Worm (Caenorhabditis elegans) whole organism, L2 larva: ENCODE data around the gene F21G4.5.

ENCODE experiments used
- C34F6.9 ChIP-seq: fragments of 150-350 bp; optimal IDR thresholded peaks from 2 replicates; lab custom pipeline; 2014; ENCODE audit warnings: missing biosample characterization, missing genetic modification characterization
- F13H6.1 ChIP-seq: sonication (generic microtip); optimal IDR thresholded peaks from 2 replicates; lab custom pipeline; 2016; ENCODE audit warnings: missing genetic modification characterization, missing compliant biosample characterization
- R02D3.7 ChIP-seq: fragments of 150-350 bp; optimal IDR thresholded peaks from 2 replicates; lab custom pipeline; 2014; ENCODE audit warnings: missing biosample characterization, missing genetic modification characterization
- Y55F3AM.14 ChIP-seq: fragments of 200-800 bp; sonication (Bioruptor generic); optimal IDR thresholded peaks from 2 replicates; lab custom pipeline; 2018; ENCODE audit warnings: mild to moderate bottlenecking, missing genetic modification characterization, missing compliant biosample characterization
- ZK546.5 ChIP-seq: sonication (generic microtip); optimal IDR thresholded peaks from 2 replicates; lab custom pipeline; 2017; ENCODE audit warnings: missing biosample characterization, missing genetic modification characterization
- aly-2 ChIP-seq: fragments of 150-350 bp; optimal IDR thresholded peaks from 2 replicates; lab custom pipeline; 2014; ENCODE audit warnings: missing biosample characterization, missing genetic modification characterization
- ama-1 ChIP-seq: fragments of 150-350 bp; optimal IDR thresholded peaks from 2 replicates; lab custom pipeline; 2018; ENCODE audit warnings: inconsistent platforms
- blmp-1 ChIP-seq: sonication (generic microtip); optimal IDR thresholded peaks from 2 replicates; lab custom pipeline; 2017; ENCODE audit warnings: missing genetic modification characterization, mild to moderate bottlenecking, missing compliant biosample characterization, antibody characterized with exemption, moderate library complexity; ENCODE audit not compliant: insufficient read depth
- ceh-16 ChIP-seq: fragments of 150-350 bp; optimal IDR thresholded peaks from 2 replicates; lab custom pipeline; 2014; ENCODE audit warnings: missing biosample characterization, missing genetic modification characterization
- ceh-82 ChIP-seq: fragments of 150-350 bp; optimal IDR thresholded peaks from 2 replicates; lab custom pipeline; 2014; ENCODE audit warnings: missing biosample characterization, missing genetic modification characterization
- crh-2 ChIP-seq: sonication (generic microtip); optimal IDR thresholded peaks from 2 replicates; lab custom pipeline; 2017; ENCODE audit warnings: missing biosample characterization, missing genetic modification characterization
- dmd-4 ChIP-seq: sonication (generic microtip); optimal IDR thresholded peaks from 2 replicates; lab custom pipeline; 2017; ENCODE audit warnings: missing biosample characterization, missing genetic modification characterization
- egl-27 ChIP-seq: sonication (generic microtip); optimal IDR thresholded peaks from 3 replicates; lab custom pipeline; 2017; ENCODE audit warnings: missing biosample characterization, missing genetic modification reagents, missing genetic modification characterization
- elt-1 ChIP-seq: fragments of 150-350 bp; optimal IDR thresholded peaks from 2 replicates; lab custom pipeline; 2014; ENCODE audit warnings: missing biosample characterization, missing genetic modification characterization
- fos-1 ChIP-seq: fragments of 150-350 bp; optimal IDR thresholded peaks from 2 replicates; lab custom pipeline; 2014; ENCODE audit warnings: missing biosample characterization, missing genetic modification characterization
- gmeb-1 ChIP-seq: fragments of 150-350 bp; optimal IDR thresholded peaks from 2 replicates; lab custom pipeline; 2014; ENCODE audit warnings: missing biosample characterization, missing genetic modification characterization
- lin-11 ChIP-seq: fragments of 150-350 bp; sonication (generic microtip); optimal IDR thresholded peaks from 2 replicates; lab custom pipeline; 2014; ENCODE audit warnings: missing biosample characterization, missing genetic modification characterization, inconsistent platforms, mixed read lengths
- lin-39 ChIP-seq: fragments of 150-350 bp; optimal IDR thresholded peaks from 2 replicates; lab custom pipeline; 2014; ENCODE audit warnings: missing biosample characterization, missing genetic modification reagents, missing genetic modification characterization
- lsy-2 ChIP-seq, 2 experiments: fragments of 150-350 bp in 1 of 2; sonication (generic microtip) in 1 of 2; optimal IDR thresholded peaks; 2 replicates each; lab custom pipeline; 2014 to 2017; ENCODE audit warnings: missing biosample characterization in 2 of 2, missing genetic modification characterization in 2 of 2
- mbf-1 ChIP-seq: sonication (generic microtip); optimal IDR thresholded peaks from 2 replicates; lab custom pipeline; 2017; ENCODE audit warnings: missing biosample characterization, missing genetic modification characterization
- nhr-10 ChIP-seq: sonication (generic microtip); optimal IDR thresholded peaks from 2 replicates; lab custom pipeline; 2017; ENCODE audit warnings: missing biosample characterization, missing genetic modification characterization
- nhr-11 ChIP-seq: fragments of 150-350 bp; optimal IDR thresholded peaks from 2 replicates; lab custom pipeline; 2014; ENCODE audit warnings: missing biosample characterization, missing genetic modification characterization
- nhr-12 ChIP-seq: fragments of 150-350 bp; optimal IDR thresholded peaks from 2 replicates; lab custom pipeline; 2014; ENCODE audit warnings: missing biosample characterization, missing genetic modification characterization
- nhr-129 ChIP-seq: fragments of 150-350 bp; optimal IDR thresholded peaks from 2 replicates; lab custom pipeline; 2014; ENCODE audit warnings: missing biosample characterization, missing genetic modification characterization
- nhr-21 ChIP-seq: fragments of 150-350 bp; optimal IDR thresholded peaks from 2 replicates; lab custom pipeline; 2014; ENCODE audit warnings: missing biosample characterization, missing genetic modification characterization
- nhr-23 ChIP-seq: fragments of 150-350 bp; optimal IDR thresholded peaks from 2 replicates; lab custom pipeline; 2014; ENCODE audit warnings: missing biosample characterization, missing genetic modification reagents, missing genetic modification characterization
- nhr-237 ChIP-seq: fragments of 150-350 bp; optimal IDR thresholded peaks from 2 replicates; lab custom pipeline; 2014; ENCODE audit warnings: missing biosample characterization, missing genetic modification characterization
- nhr-25 ChIP-seq: fragments of 150-350 bp; sonication (generic microtip); optimal IDR thresholded peaks from 3 replicates; lab custom pipeline; 2014; ENCODE audit warnings: missing biosample characterization, missing genetic modification characterization
- nhr-6 ChIP-seq: fragments of 150-350 bp; optimal IDR thresholded peaks from 2 replicates; lab custom pipeline; 2014; ENCODE audit warnings: missing biosample characterization, missing genetic modification characterization
- nhr-77 ChIP-seq: fragments of 150-350 bp; optimal IDR thresholded peaks from 2 replicates; lab custom pipeline; 2014; ENCODE audit warnings: missing biosample characterization, missing genetic modification characterization
- skn-1 ChIP-seq: sonication (generic microtip); optimal IDR thresholded peaks from 2 replicates; lab custom pipeline; 2017; ENCODE audit warnings: missing biosample characterization, missing genetic modification characterization
- sma-3 ChIP-seq: sonication (generic microtip); optimal IDR thresholded peaks from 2 replicates; lab custom pipeline; 2016; ENCODE audit warnings: missing genetic modification reagents, missing genetic modification characterization, missing compliant biosample characterization
- sma-9 ChIP-seq, 2 experiments: fragments of 150-350 bp in 1 of 2; sonication (generic microtip) in 1 of 2; optimal IDR thresholded peaks; 2 replicates each; lab custom pipeline; 2014 to 2016; ENCODE audit warnings: missing genetic modification characterization in 2 of 2, mild to moderate bottlenecking in 1 of 2, missing biosample characterization in 1 of 2, missing compliant biosample characterization in 1 of 2, missing genetic modification reagents in 1 of 2, moderate library complexity in 1 of 2
- unc-39 ChIP-seq: fragments of 150-350 bp; optimal IDR thresholded peaks from 2 replicates; lab custom pipeline; 2014; ENCODE audit warnings: missing biosample characterization, missing genetic modification characterization
- unc-55 ChIP-seq: fragments of 150-350 bp; sonication (generic microtip); optimal IDR thresholded peaks from 3 replicates; lab custom pipeline; 2014; ENCODE audit warnings: missing biosample characterization, missing genetic modification reagents, missing genetic modification characterization
- unc-62 ChIP-seq: fragments of 150-350 bp; optimal IDR thresholded peaks from 2 replicates; lab custom pipeline; 2014; ENCODE audit warnings: missing biosample characterization, missing genetic modification reagents, missing genetic modification characterization
- zag-1 ChIP-seq: fragments of 150-350 bp; optimal IDR thresholded peaks from 2 replicates; lab custom pipeline; 2014; ENCODE audit warnings: missing biosample characterization, missing genetic modification characterization
- ztf-1 ChIP-seq: fragments of 200-800 bp; sonication (Bioruptor generic); conservative IDR thresholded peaks from 2 replicates; pipeline ENCODE4 v1.3.6; 2022; ENCODE audit warnings: missing genetic modification characterization, missing compliant biosample characterization
- ztf-11 ChIP-seq: sonication (generic microtip); optimal IDR thresholded peaks from 2 replicates; lab custom pipeline; 2017; ENCODE audit warnings: missing biosample characterization, missing genetic modification characterization
- ztf-4 ChIP-seq: fragments of 150-350 bp; optimal IDR thresholded peaks from 2 replicates; lab custom pipeline; 2014; ENCODE audit warnings: missing biosample characterization, missing genetic modification characterization

Gene F21G4.5

DNA sequence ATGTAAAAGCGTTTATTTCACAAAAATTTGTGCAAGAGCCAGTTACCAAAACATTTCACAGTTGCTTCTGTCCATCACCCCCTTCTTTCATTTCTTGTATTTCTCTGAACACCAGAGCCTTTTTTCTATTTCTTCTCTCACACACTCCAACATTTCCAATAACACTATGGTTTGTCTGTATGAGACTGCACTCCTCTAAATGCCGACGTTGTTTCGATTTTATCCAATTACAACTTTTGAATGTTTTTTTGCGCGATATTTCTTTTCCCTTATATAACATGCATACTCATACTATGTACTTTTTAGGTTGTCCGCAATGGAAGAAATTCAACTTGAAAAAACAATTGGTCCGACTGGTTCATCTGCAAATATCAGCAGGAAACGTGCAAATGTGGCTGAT, at the start of gene F21G4.5:
TSS of gene F21G4.5 (plus strand) at position 301 of the 400 bp plus-strand sequence.
- TF ChIP-seq nhr-25 (tag; lab: Kevin White, UChicago) (no peak), nhr-12 (no peak), ama-1 (no peak), skn-1 (tag; lab: Kevin White, UChicago) (no peak), ztf-11 (no peak), nhr-77 (tag; lab: Kevin White, UChicago) (no peak), elt-1 (tag; lab: Kevin White, UChicago) (no peak), nhr-6 (tag; lab: Kevin White, UChicago) (no peak), ceh-82 (no peak), lsy-2 (tag; optimal IDR thresholded peaks at IDR 0.05; lab: Kevin White, UChicago) (no peak), lin-11 (no peak), nhr-21 (tag; lab: Kevin White, UChicago) (no peak), aly-2 (tag; lab: Kevin White, UChicago) (no peak), fos-1 (tag; lab: Kevin White, UChicago) (no peak), nhr-23 (no peak), nhr-10 (tag; lab: Kevin White, UChicago) (no peak), F13H6.1 (no peak)
- TF ChIP-seq, all 48 proteins: peak for 0

DNA sequence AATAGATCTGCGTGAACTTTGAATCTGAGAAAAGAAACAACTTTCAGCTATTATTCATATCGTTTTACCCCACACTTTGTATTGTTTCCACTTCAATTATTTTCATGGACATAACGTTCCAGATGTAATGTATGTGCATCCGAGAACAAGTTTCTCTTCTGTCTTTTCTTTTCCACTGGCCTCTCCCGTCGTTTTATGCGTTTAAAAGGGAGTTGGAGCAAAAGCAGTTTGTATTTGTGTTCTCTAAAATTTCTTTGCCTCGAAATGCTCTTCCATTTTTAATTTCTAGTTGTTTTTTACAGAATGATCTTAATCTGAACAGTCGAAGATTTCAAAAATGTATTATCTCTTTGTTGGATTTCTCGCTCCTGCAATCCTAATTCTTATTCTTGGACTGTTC, 49.3 kb upstream of the F21G4.5 start, which contains the start of gene R07B1.11:
TSS of gene R07B1.11 (plus strand) at position 301 of the 400 bp plus-strand sequence.
- TF ChIP-seq ceh-16 (no peak), nhr-21 (tag; lab: Kevin White, UChicago) (no peak), C34F6.9 (no peak), gmeb-1 (no peak), crh-2 (tag; lab: Kevin White, UChicago) (no peak), egl-27 (tag; lab: Kevin White, UChicago) (no peak), nhr-12 (no peak), dmd-4 (tag; lab: Kevin White, UChicago) (no peak), ceh-82 (no peak), mbf-1 (tag; lab: Kevin White, UChicago) (no peak), aly-2 (tag; lab: Kevin White, UChicago) (no peak), nhr-23 (no peak), ama-1 (no peak)

DNA sequence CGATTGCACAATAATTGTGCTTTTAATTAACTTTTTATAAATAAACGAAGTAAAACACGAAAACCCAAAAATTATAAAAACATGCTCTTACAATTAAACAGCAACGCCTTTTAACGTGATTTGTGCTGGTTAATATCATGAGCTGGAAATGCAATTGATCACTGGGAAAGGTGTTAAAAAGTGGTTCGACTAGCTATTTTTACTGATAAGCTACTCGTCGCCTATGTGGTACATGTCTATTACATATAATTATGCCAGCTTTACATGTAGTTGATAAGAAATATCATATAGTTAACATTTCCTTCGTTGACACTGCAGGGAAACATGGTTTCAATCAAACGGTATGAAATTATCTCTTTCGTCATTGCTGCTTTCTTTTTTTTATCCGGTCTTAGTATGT, 47.9 kb upstream of the F21G4.5 start, which contains the start of gene scav-5:
TSS of gene scav-5 (plus strand) at position 297 of the 400 bp plus-strand sequence.
- TF ChIP-seq lsy-2 (tag; optimal IDR thresholded peaks at IDR 0.05; lab: Kevin White, UChicago), result no peak
- TF ChIP-seq ztf-11, result no peak
- peak; percentile 5 for TF ChIP-seq sma-3 (GFP tag; lab: Kevin White, UChicago)
- TF ChIP-seq skn-1 (tag; lab: Kevin White, UChicago), result peak; percentile 66
- peak; percentile 91 for TF ChIP-seq fos-1 (tag; lab: Kevin White, UChicago)
- peak; percentile 13 for TF ChIP-seq sma-9 (GFP tag; optimal IDR thresholded peaks at IDR 0.05; lab: Kevin White, UChicago)
- no peak for TF ChIP-seq sma-9 (tag; optimal IDR thresholded peaks at IDR 0.05; lab: Kevin White, UChicago)
- TF ChIP-seq crh-2 (tag; lab: Kevin White, UChicago), result peak; percentile 57
- TF ChIP-seq nhr-10 (tag; lab: Kevin White, UChicago), result no peak
- TF ChIP-seq gmeb-1, result peak; percentile 1

DNA sequence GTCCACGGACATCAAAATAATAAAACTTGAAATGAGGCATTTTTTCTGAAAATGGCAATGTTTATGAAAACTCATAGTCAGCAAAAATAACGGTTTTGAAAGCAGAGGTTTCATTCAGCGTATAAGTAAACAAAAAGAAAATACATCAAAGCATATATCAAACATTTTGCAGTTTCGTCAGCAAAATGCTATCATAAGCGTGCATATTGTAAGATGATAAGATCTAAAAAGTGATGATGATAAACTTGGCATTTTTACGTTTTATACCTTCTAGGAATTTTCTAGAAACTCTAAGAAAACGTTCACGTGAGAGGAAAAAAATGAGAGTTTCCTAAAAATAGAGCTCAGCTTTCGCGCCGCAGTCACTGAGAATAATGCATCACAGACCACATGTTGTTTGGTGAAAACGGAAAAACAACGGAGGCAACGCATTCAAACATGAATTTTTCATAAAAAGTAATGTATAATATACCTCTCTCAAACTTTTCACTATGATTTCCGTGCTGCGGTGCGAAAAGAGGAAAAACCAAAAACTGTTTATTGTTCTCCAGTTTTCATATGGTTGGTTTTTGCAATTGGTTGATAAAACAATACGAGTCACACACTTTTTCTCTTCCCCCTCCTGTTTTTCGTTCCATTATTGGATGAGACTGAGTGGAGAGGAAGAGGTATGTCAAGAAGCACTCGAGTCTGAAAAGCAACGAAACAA, 42.9 kb upstream of the F21G4.5 start, which contains the start of the genes gst-36 and R07B1.5:
TSS of gene gst-36 (minus strand) at position 45 of the 709 bp plus-strand sequence.
TSS of gene R07B1.5 (plus strand) at position 665 of the 709 bp plus-strand sequence.
- TF ChIP-seq ama-1 (no peak), ztf-1 (GFP tag; lab: Robert Waterston, UW) (no peak), ztf-4 (tag; lab: Kevin White, UChicago) (no peak), crh-2 (tag; lab: Kevin White, UChicago) (peak; percentile 33), nhr-6 (tag; lab: Kevin White, UChicago) (no peak), nhr-129 (no peak), ZK546.5 (no peak), C34F6.9 (no peak), skn-1 (tag; lab: Kevin White, UChicago) (peak; percentile 39), gmeb-1 (no peak), fos-1 (tag; lab: Kevin White, UChicago) (peak; percentile 64), aly-2 (tag; lab: Kevin White, UChicago) (no peak), elt-1 (tag; lab: Kevin White, UChicago) (no peak), nhr-11 (no peak), lin-39 (tag; lab: Kevin White, UChicago) (no peak)

DNA sequence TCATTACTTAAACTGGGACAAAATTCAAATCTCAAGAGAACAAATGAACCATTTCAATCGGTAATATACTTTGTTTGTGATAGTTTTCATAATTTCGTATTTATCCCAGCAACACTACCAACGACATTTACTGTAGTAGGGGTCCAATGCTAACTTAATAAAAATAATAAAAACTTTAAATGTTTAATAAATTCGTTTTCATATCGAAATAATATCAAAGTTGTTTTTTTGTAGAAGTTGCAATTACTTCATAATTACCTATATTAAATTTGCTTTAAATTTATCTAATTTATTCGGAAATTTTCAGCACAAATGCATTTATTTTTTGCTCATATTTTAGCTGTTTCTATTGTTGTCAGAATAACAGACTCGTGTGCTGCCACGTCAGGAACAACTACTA, 39.6 kb upstream of the F21G4.5 start, which contains the start of gene R07B1.6:
TSS of gene R07B1.6 (plus strand) at position 301 of the 400 bp plus-strand sequence.
- TF ChIP-seq unc-62 (GFP tag; lab: Kevin White, UChicago) (no peak), unc-55 (GFP tag; lab: Kevin White, UChicago) (no peak), blmp-1 (no peak), nhr-129 (no peak), nhr-12 (no peak), Y55F3AM.14 (GFP tag; lab: Kevin White, UChicago) (no peak), ceh-16 (no peak), egl-27 (tag; lab: Kevin White, UChicago) (no peak), C34F6.9 (no peak), unc-39 (tag; lab: Kevin White, UChicago) (no peak), R02D3.7 (tag; lab: Kevin White, UChicago) (no peak), nhr-237 (no peak), zag-1 (no peak)
